Worm (Caenorhabditis elegans): ENCODE measurements around the gene C27D6.11.

C27D6.11 gene

DNA sequence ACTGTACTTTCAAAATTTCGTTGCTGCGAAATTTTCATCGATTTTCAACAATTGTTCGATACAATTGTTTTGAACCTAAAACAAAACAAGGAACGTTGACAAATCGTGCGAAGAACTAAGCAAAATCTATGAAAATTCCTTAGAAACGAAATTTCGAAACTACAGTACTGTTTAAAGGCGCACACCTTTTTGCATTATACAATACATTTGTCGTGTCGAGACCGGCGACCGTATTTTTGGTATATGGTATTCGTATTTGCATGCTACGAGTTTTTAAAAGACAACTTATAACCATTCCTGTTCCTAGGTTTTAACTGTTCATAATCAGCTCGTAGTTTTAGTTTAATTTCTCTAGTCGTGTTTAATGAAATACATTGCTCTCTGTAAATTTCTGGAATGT lies 17.6 kb upstream of the C27D6.11 start:
- TF ChIP-seq elt-3 (tag; optimal IDR thresholded peaks at IDR 0.05) (no peak), mab-5 (tag; optimal IDR thresholded peaks at IDR 0.05) (no peak), ama-1 (optimal IDR thresholded peaks at IDR 0.05) (peak; percentile 23)

DNA sequence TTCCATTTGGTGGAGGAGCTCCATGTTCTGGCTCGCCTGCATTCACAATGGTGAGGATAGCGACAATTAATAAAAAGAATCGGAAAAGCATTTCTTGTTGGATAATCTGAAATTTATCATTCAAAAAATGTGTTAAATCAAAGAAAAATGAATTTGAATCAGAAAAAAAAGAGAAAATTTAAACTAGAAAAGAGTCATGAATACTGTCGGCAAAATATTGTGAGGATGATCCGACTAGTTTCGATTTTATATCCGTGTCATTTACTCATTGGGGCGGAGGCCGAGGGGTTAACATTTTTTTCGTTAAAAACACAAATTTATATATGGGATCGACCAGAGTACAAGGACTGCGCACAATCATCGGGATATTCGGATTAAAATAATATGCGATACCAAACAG lies 16.9 kb upstream of the C27D6.11 start, which contains the start of gene C27D6.12:
Gene C27D6.12, minus strand, starts transcription at position 101 of the 400 bp plus-strand sequence.
- no peak for TF ChIP-seq lin-11 (tag; optimal IDR thresholded peaks at IDR 0.05)
- no peak for TF ChIP-seq ztf-1 (GFP tag; conservative IDR thresholded peaks at IDR 0.05)
- TF ChIP-seq blmp-1 (tag; optimal IDR thresholded peaks at IDR 0.05; ENCODE audit: insufficient read depth) = no peak
- TF ChIP-seq sma-9 (GFP tag; optimal IDR thresholded peaks at IDR 0.05) = no peak
- TF ChIP-seq sma-9 (tag; optimal IDR thresholded peaks at IDR 0.05) = no peak
- TF ChIP-seq elt-1 (tag; optimal IDR thresholded peaks at IDR 0.05) = no peak
- no peak for TF ChIP-seq nhr-11 (tag; optimal IDR thresholded peaks at IDR 0.05)
- TF ChIP-seq nhr-10 (tag; optimal IDR thresholded peaks at IDR 0.05) = no peak
- TF ChIP-seq lin-39 (tag; optimal IDR thresholded peaks at IDR 0.05) = no peak
- no peak for TF ChIP-seq snpc-4 (tag; optimal IDR thresholded peaks at IDR 0.05)
- TF ChIP-seq crh-2 (tag; optimal IDR thresholded peaks at IDR 0.05) = no peak
- TF ChIP-seq nhr-129 (tag; optimal IDR thresholded peaks at IDR 0.05) = no peak
- TF ChIP-seq nhr-25 (tag; optimal IDR thresholded peaks at IDR 0.05) = no peak
- TF ChIP-seq nhr-23 (tag; optimal IDR thresholded peaks at IDR 0.05) = no peak

DNA sequence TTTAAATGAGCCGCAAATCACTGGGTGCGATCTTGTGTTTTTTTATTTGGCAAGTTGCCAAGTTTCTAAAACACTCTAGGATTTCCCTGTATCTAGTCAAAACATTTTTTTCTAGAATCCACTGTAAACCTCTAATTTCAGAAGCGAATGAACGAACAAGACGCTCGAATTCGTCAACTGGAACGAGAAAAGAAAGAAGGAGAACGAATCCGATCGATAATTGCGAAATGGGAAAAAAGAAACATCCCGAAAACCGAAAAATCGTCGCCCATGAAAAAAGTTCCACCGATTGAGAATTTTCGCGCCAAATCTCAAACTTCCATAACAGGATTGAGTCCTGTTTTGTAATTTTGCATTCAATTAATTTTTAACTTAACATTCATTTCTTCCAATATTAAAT lies 15.9 kb upstream of the C27D6.11 start:
- TF ChIP-seq elt-1 (tag; optimal IDR thresholded peaks at IDR 0.05) = no peak
- TF ChIP-seq unc-55 (GFP tag; optimal IDR thresholded peaks at IDR 0.05) = no peak
- TF ChIP-seq lin-39 (tag; optimal IDR thresholded peaks at IDR 0.05) = no peak
- no peak for TF ChIP-seq lin-13 (GFP tag; optimal IDR thresholded peaks at IDR 0.05)
- TF ChIP-seq ceh-16 (tag; optimal IDR thresholded peaks at IDR 0.05) = no peak
- no peak for TF ChIP-seq nhr-10 (tag; optimal IDR thresholded peaks at IDR 0.05)
- no peak for TF ChIP-seq peb-1 (tag; optimal IDR thresholded peaks at IDR 0.05)

DNA sequence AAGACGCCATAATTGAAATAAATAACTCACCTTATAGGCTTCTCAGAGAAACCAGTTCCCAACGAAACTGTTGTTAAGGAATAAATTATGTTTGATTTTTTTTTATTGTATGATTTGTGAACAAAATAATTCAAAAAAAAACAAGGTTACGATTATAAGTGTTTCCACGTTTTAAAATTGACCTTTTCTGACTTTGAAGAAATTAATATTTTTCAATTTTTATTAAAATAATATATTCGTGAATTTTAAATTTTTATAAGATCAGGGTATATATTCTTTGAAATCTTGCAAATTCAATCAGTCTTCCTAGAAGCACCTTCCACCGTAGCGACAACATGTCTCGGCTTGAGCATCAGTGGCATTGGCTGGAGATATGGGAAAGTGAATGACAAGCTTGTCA lies 13.4 kb upstream of the C27D6.11 start, which contains the start of gene C27D6.3:
Gene C27D6.3, minus strand, starts transcription at position 101 of the 400 bp plus-strand sequence.
- no peak for TF ChIP-seq gmeb-1 (tag; optimal IDR thresholded peaks at IDR 0.05)
- TF ChIP-seq sma-9 (GFP tag; optimal IDR thresholded peaks at IDR 0.05) = no peak
- no peak for TF ChIP-seq sma-9 (tag; optimal IDR thresholded peaks at IDR 0.05)
- no peak for TF ChIP-seq nhr-6 (tag; optimal IDR thresholded peaks at IDR 0.05)
- no peak for TF ChIP-seq Y55F3AM.14 (GFP tag; optimal IDR thresholded peaks at IDR 0.05)
- no peak for TF ChIP-seq lsy-2 (tag; optimal IDR thresholded peaks at IDR 0.05)
- TF ChIP-seq nhr-11 (tag; optimal IDR thresholded peaks at IDR 0.05) = no peak
- TF ChIP-seq nhr-77 (tag; optimal IDR thresholded peaks at IDR 0.05) = no peak
- no peak for TF ChIP-seq fos-1 (tag; optimal IDR thresholded peaks at IDR 0.05)
- no peak for TF ChIP-seq unc-55 (GFP tag; optimal IDR thresholded peaks at IDR 0.05)
- no peak for TF ChIP-seq unc-39 (tag; optimal IDR thresholded peaks at IDR 0.05)
- no peak for TF ChIP-seq R02D3.7 (tag; optimal IDR thresholded peaks at IDR 0.05)
- TF ChIP-seq F13H6.1 (tag; optimal IDR thresholded peaks at IDR 0.05) = no peak
- no peak for TF ChIP-seq sem-4 (tag; optimal IDR thresholded peaks at IDR 0.05)
- TF ChIP-seq nhr-129 (tag; optimal IDR thresholded peaks at IDR 0.05) = no peak
- TF ChIP-seq ceh-82 (tag; optimal IDR thresholded peaks at IDR 0.05) = no peak
- TF ChIP-seq crh-2 (tag; optimal IDR thresholded peaks at IDR 0.05) = no peak
- no peak for TF ChIP-seq lin-39 (tag; optimal IDR thresholded peaks at IDR 0.05)

DNA sequence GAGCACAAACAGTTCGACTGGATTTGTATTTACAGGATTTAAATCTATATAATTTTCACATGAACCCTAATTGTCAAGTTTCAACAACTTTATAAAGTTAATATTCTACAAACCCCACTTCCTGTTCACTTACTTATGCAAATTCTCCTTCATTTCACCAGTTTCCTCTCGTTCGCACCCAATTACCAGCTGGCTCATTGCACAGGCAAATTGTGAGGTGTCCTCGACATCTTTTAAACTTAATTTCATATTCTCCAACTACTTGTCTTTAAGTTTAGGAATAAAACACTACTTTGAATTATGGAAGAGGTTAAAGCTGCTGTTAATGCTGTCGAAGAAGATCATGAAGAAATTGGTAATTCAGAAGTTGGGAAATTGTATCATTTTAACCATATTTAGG lies 11.4 kb upstream of the C27D6.11 start, which contains the start of gene C27D6.1:
Gene C27D6.1, plus strand, starts transcription at position 301 of the 400 bp plus-strand sequence.
- TF ChIP-seq ama-1 (optimal IDR thresholded peaks at IDR 0.05) = no peak
- TF ChIP-seq lin-11 (tag; optimal IDR thresholded peaks at IDR 0.05) = no peak
- TF ChIP-seq egl-27 (tag; optimal IDR thresholded peaks at IDR 0.05) = no peak
- no peak for TF ChIP-seq ztf-11 (tag; optimal IDR thresholded peaks at IDR 0.05)
- no peak for TF ChIP-seq R02D3.7 (tag; optimal IDR thresholded peaks at IDR 0.05)
- TF ChIP-seq Y55F3AM.14 (GFP tag; optimal IDR thresholded peaks at IDR 0.05) = no peak
- TF ChIP-seq mab-5 (tag; optimal IDR thresholded peaks at IDR 0.05) = no peak
- no peak for TF ChIP-seq lin-39 (tag; optimal IDR thresholded peaks at IDR 0.05)
- TF ChIP-seq peb-1 (tag; optimal IDR thresholded peaks at IDR 0.05) = no peak
- no peak for TF ChIP-seq nhr-129 (tag; optimal IDR thresholded peaks at IDR 0.05)
